Fruit fly (Drosophila melanogaster): Measurements from ENCODE around the gene CG43702.

The CG43702 gene

DNA sequence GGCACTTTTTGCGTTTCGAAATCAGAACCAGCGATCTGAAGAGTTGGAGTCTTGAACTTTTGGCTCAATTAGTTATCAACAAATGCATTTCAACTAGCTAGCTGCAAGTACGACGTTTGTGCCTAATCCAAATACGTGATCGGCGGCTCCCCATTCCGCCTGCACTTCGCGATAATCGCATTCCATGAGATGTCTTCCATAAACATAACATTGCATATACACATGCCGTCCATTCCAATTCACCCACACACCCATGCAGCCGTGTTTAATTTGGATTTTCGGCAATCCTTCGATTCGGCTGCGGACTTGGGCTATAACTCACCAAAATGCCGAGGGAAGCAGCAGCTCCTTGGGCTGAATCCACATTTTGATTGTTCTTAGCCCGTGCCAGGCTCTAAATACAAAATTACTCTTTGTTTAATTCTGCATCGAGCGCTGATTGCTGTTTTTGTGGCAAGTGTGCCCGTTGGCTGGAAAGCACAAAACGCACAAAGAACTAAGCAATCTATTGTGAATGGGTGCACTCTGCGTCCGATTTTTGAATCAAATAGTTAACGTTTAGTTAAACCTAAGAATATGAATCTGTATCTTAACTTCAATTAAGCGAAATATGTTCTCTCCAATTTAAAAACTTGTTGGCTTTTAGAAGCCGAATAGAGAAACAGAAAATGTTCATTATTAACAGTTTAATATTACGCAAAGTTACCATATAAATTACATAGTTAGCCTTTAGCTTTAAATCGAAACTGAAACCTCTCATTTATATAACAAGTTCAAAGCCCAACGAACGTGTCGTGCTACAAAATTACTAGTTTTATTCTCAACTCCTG is 45.0 kb downstream of the CG43702 start, which contains the start of the genes Tbc1d8-9 and CG32436:
Gene Tbc1d8-9 (minus strand): TSS at position 463 of the 830 bp plus-strand sequence.
Gene CG32436 (plus strand): TSS at position 780 of the 830 bp plus-strand sequence.
- TF ChIP-seq pan (optimal IDR thresholded peaks at IDR 0.05) (no peak), psq (optimal IDR thresholded peaks at IDR 0.05) (no peak)

DNA sequence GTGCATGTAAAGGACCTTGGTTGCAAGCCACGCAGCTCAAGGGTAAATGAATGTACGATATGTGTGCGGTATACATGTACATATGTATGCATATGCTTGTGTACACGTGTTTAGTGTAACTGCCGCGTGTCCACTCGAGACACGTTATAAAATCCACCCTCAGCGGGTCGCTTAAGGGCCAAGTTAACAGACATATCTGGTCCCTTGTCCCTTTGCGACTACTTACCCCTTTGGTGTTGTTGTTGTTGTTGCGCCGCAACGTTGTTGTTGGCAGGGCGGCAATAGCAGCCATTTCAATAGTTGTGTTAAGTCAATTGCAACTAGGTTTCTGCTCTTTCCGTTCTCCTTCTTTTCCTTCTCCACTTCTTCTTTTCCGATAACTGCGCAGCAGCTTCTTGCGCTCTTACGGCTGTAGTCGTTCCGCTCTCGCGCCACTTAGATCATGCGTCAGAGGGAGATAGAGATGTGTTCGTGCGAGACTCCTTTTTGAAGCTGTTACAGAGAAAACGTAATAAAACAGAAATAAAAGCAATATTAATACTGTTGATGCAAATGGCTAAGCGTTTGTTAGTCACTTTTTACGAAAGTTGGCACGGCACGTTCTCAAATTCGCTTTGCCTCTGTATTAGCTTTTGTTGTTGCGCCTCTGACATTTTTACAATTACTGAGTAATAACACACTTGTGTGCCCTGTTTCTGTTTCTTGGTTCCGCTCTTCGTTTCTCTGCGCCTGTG is 48.2 kb downstream of the CG43702 start:
- TF ChIP-seq EcR (GFP tag; optimal IDR thresholded peaks at IDR 0.05) (no peak), Dll (optimal IDR thresholded peaks at IDR 0.05) (no peak), usp (GFP tag; optimal IDR thresholded peaks at IDR 0.05) (no peak), psq (optimal IDR thresholded peaks at IDR 0.05) (no peak), pan (optimal IDR thresholded peaks at IDR 0.05) (no peak), CG8478 (optimal IDR thresholded peaks at IDR 0.05) (no peak)

DNA sequence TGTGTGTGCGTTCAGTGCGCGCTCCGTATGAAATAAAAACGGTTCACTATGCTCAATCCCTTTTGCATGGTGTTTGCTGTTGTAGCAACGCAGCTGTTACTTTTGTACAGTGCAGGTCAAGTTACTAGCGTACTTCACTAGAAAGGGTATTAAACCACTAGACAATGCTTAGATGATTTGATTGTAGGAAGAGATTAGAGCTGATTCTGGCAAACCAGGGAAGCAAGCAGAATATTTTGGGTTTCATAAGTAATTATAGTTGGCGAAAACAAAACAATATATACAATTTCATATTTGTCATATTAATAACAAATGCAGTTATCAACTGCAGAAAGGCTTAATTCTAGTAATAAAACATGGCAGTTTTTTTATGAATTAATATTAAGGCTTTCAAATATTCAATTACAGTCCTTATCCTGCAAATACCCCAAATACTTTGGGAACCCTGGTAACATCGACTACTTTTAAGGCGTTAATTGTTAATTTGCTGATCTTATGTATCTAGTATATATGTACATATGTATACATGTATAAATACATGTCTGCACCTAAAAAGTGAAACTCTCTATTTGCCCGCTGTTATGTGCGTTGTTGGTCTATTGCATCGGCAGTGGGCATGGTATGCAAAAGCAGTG is 48.8 kb downstream of the CG43702 start:
- TF ChIP-seq pan (optimal IDR thresholded peaks at IDR 0.05) (no peak), psq (optimal IDR thresholded peaks at IDR 0.05) (no peak), usp (GFP tag; optimal IDR thresholded peaks at IDR 0.05) (no peak), Dll (optimal IDR thresholded peaks at IDR 0.05) (no peak)
